Worm (Caenorhabditis elegans): ENCODE results near the gene sre-43.

DNA sequence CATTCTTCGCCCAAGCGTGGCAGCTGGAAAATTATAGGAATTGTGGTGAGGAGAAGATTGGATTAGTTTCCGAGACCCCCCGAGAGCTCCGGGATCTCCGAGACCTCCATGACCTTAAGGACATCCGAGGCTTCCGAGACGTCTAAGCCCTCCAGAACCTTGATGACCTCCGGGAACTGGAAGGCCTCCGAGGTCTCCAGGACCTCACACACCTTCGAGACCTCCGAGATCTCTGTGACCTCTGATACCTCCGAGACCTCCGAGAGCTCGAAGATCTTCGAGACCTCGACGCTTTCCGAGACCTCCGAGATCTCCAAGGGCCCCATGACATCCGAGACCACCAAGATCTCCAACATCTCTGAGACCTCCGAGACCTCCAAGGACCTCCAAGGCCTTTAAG is 13.4 kb upstream of the sre-43 start:
- TF ChIP-seq him-1 (tag; optimal IDR thresholded peaks at IDR 0.05) (no peak), dao-5 (tag; optimal IDR thresholded peaks at IDR 0.05) (no peak), W03F9.2 (tag; optimal IDR thresholded peaks at IDR 0.05) (no peak)
